Worm (Caenorhabditis elegans) whole organism, young adult: ENCODE data around the gene C45B11.8.

Experiments used
- B0035.1 ChIP-seq: sonication (generic microtip); optimal IDR thresholded peaks from 2 replicates; lab custom pipeline; 2016; ENCODE audit warnings: missing genetic modification characterization, mild to moderate bottlenecking, missing compliant biosample characterization, missing genotype, missing genetic modification reagents
- C06A6.2 ChIP-seq: fragments of 200-800 bp; sonication (Bioruptor generic); conservative IDR thresholded peaks from 2 replicates; pipeline ENCODE4 v1.3.6; 2022; ENCODE audit warnings: missing genetic modification characterization, missing compliant biosample characterization
- C17E4.6 ChIP-seq: fragments of 200-800 bp; sonication (Bioruptor generic); IDR thresholded peaks from 2 replicates; pipeline ENCODE4 v1.3.6; 2022; ENCODE audit warnings: missing genetic modification reagents, missing genetic modification characterization, missing compliant biosample characterization
- D2030.7 ChIP-seq: fragments of 200-800 bp; sonication (Bioruptor generic); IDR thresholded peaks from 2 replicates; pipeline ENCODE4 v1.3.6; 2022; ENCODE audit warnings: missing genetic modification reagents, missing genetic modification characterization, missing compliant biosample characterization
- F10E7.11 ChIP-seq: sonication (generic microtip); optimal IDR thresholded peaks from 2 replicates; lab custom pipeline; 2017; ENCODE audit warnings: mild to moderate bottlenecking, missing genetic modification characterization, moderate library complexity, missing compliant biosample characterization
- F22D6.2 ChIP-seq: sonication (generic microtip); optimal IDR thresholded peaks from 2 replicates; lab custom pipeline; 2016; ENCODE audit warnings: mild to moderate bottlenecking, missing genetic modification characterization, missing compliant biosample characterization
- F33H1.4 ChIP-seq: fragments of 200-800 bp; sonication (Bioruptor generic); IDR thresholded peaks from 2 replicates; pipeline ENCODE4 v1.3.6; 2022; ENCODE audit warnings: missing genetic modification reagents, missing genetic modification characterization, missing compliant biosample characterization
- F57C9.4 ChIP-seq: sonication (generic microtip); optimal IDR thresholded peaks from 2 replicates; lab custom pipeline; 2017; ENCODE audit warnings: mild to moderate bottlenecking, missing genetic modification characterization, missing compliant biosample characterization
- Y53G8AR.9 ChIP-seq: fragments of 200-800 bp; sonication (Bioruptor generic); conservative IDR thresholded peaks from 2 replicates; pipeline ENCODE4 v1.3.6; 2022; ENCODE audit warnings: missing genetic modification reagents, missing genetic modification characterization, missing compliant biosample characterization
- Y67H2A.10 ChIP-seq: fragments of 200-800 bp; sonication (Bioruptor generic); conservative IDR thresholded peaks from 2 replicates; pipeline ENCODE4 v1.3.6; 2022; ENCODE audit warnings: missing genetic modification reagents, missing genetic modification characterization, missing compliant biosample characterization
- attf-5 ChIP-seq: fragments of 200-800 bp; sonication (Bioruptor generic); optimal IDR thresholded peaks from 2 replicates; lab custom pipeline; 2018; ENCODE audit warnings: mild to moderate bottlenecking, missing genetic modification characterization, missing compliant biosample characterization
- attf-6 ChIP-seq: fragments of 200-800 bp; sonication (Bioruptor generic); IDR thresholded peaks from 2 replicates; pipeline ENCODE4 v1.3.6; 2022; ENCODE audit warnings: missing genetic modification reagents, missing genetic modification characterization, missing compliant biosample characterization
- bed-1 ChIP-seq: fragments of 200-800 bp; sonication (Bioruptor generic); IDR thresholded peaks from 2 replicates; pipeline ENCODE4 v1.3.6; 2022; ENCODE audit warnings: missing genetic modification reagents, missing genetic modification characterization, missing compliant biosample characterization
- ceh-58 ChIP-seq: fragments of 200-800 bp; sonication (Bioruptor generic); IDR thresholded peaks from 2 replicates; pipeline ENCODE4 v1.3.6; 2022; ENCODE audit warnings: missing genetic modification characterization, missing compliant biosample characterization
- chd-7 ChIP-seq: sonication (generic microtip); optimal IDR thresholded peaks from 2 replicates; lab custom pipeline; 2016; ENCODE audit warnings: mild to moderate bottlenecking, missing genetic modification characterization, moderate library complexity, missing compliant biosample characterization
- dpl-1 ChIP-seq: fragments of 150-350 bp; optimal IDR thresholded peaks from 2 replicates; lab custom pipeline; 2014; ENCODE audit warnings: missing biosample characterization, missing genetic modification reagents, missing genetic modification characterization
- ekl-4 ChIP-seq: fragments of 200-800 bp; sonication (Bioruptor generic); IDR thresholded peaks from 2 replicates; pipeline ENCODE4 v1.3.6; 2022; ENCODE audit warnings: missing genetic modification reagents, missing genetic modification characterization, missing compliant biosample characterization
- him-1 ChIP-seq: sonication (generic microtip); optimal IDR thresholded peaks from 2 replicates; lab custom pipeline; 2016; ENCODE audit warnings: missing genotype, missing genetic modification reagents, missing genetic modification characterization, missing compliant biosample characterization
- hrde-1 ChIP-seq: sonication (generic microtip); optimal IDR thresholded peaks from 2 replicates; lab custom pipeline; 2016; ENCODE audit warnings: missing genetic modification characterization, mild to moderate bottlenecking, missing compliant biosample characterization, moderate library complexity, missing genotype, missing genetic modification reagents, borderline replicate concordance
- hsf-1 ChIP-seq: fragments of 200-800 bp; sonication (Bioruptor generic); IDR thresholded peaks from 2 replicates; pipeline ENCODE4 v1.3.6; 2022; ENCODE audit warnings: missing genetic modification reagents, missing genetic modification characterization, missing compliant biosample characterization
- let-526 ChIP-seq: fragments of 200-800 bp; sonication (Bioruptor generic); IDR thresholded peaks from 2 replicates; pipeline ENCODE4 v1.3.6; 2022; ENCODE audit warnings: missing genetic modification reagents, missing genetic modification characterization, missing compliant biosample characterization
- lin-26 ChIP-seq: fragments of 200-800 bp; sonication (Bioruptor generic); IDR thresholded peaks from 2 replicates; pipeline ENCODE4 v1.3.6; 2022; ENCODE audit warnings: missing genetic modification reagents, missing genetic modification characterization, missing compliant biosample characterization
- mel-28 ChIP-seq: sonication (generic microtip); optimal IDR thresholded peaks from 2 replicates; lab custom pipeline; 2016; ENCODE audit warnings: borderline replicate concordance, mild to moderate bottlenecking, missing genetic modification characterization, missing compliant biosample characterization
- mes-4 ChIP-seq: sonication (generic microtip); optimal IDR thresholded peaks from 2 replicates; lab custom pipeline; 2016; ENCODE audit warnings: missing genotype, missing genetic modification characterization, missing compliant biosample characterization
- nfyb-1 ChIP-seq: fragments of 200-800 bp; sonication (Bioruptor generic); IDR thresholded peaks from 2 replicates; pipeline ENCODE4 v1.3.6; 2022; ENCODE audit warnings: missing genetic modification reagents, missing genetic modification characterization, missing compliant biosample characterization
- nhr-179 ChIP-seq: sonication (generic microtip); optimal IDR thresholded peaks from 2 replicates; lab custom pipeline; 2016; ENCODE audit warnings: mild to moderate bottlenecking, missing genetic modification characterization, missing compliant biosample characterization
- nhr-80 ChIP-seq: sonication (generic microtip); optimal IDR thresholded peaks from 2 replicates; lab custom pipeline; 2016; ENCODE audit warnings: missing genetic modification characterization, missing compliant biosample characterization
- nhr-90 ChIP-seq: sonication (generic microtip); optimal IDR thresholded peaks from 2 replicates; lab custom pipeline; 2016; ENCODE audit warnings: missing genotype, mild to moderate bottlenecking, missing genetic modification characterization, missing compliant biosample characterization
- pbrm-1 ChIP-seq: fragments of 200-800 bp; sonication (Bioruptor generic); IDR thresholded peaks from 2 replicates; pipeline ENCODE4 v1.3.6; 2022; ENCODE audit warnings: missing genetic modification reagents, missing genetic modification characterization, missing compliant biosample characterization
- rcor-1 ChIP-seq: fragments of 200-800 bp; sonication (Bioruptor generic); IDR thresholded peaks from 2 replicates; pipeline ENCODE4 v1.3.6; 2022; ENCODE audit warnings: missing genetic modification reagents, missing genetic modification characterization, missing compliant biosample characterization
- rec-8 ChIP-seq, 2 experiments: sonication (generic microtip); optimal IDR thresholded peaks; 2 replicates each; lab custom pipeline; 2016; ENCODE audit warnings: mild to moderate bottlenecking in 2 of 2, missing genetic modification characterization in 2 of 2, missing genetic modification reagents in 2 of 2, missing genotype in 2 of 2, missing biosample characterization in 1 of 2, missing compliant biosample characterization in 1 of 2, moderate library complexity in 1 of 2
- repo-1 ChIP-seq: sonication (generic microtip); optimal IDR thresholded peaks from 2 replicates; lab custom pipeline; 2017; ENCODE audit warnings: mild to moderate bottlenecking, missing genetic modification characterization, missing compliant biosample characterization
- snpc-1.3 ChIP-seq: sonication (generic microtip); optimal IDR thresholded peaks from 2 replicates; lab custom pipeline; 2017; ENCODE audit warnings: missing genetic modification characterization, mild to moderate bottlenecking, missing compliant biosample characterization, antibody characterized with exemption, moderate library complexity, missing genotype, missing genetic modification reagents; ENCODE audit not compliant: insufficient read depth
- snpc-3.4 ChIP-seq: sonication (generic microtip); optimal IDR thresholded peaks from 2 replicates; lab custom pipeline; 2017; ENCODE audit warnings: missing genetic modification characterization, mild to moderate bottlenecking, missing compliant biosample characterization, antibody characterized with exemption, moderate library complexity, missing genotype, missing genetic modification reagents
- unc-130 ChIP-seq: sonication (generic microtip); optimal IDR thresholded peaks from 2 replicates; lab custom pipeline; 2016; ENCODE audit warnings: missing genetic modification reagents, missing genetic modification characterization, missing compliant biosample characterization
- xnd-1 ChIP-seq: sonication (generic microtip); optimal IDR thresholded peaks from 2 replicates; lab custom pipeline; 2016; ENCODE audit warnings: missing genotype, missing genetic modification reagents, missing genetic modification characterization, missing compliant biosample characterization
- zfh-2 ChIP-seq: fragments of 200-800 bp; sonication (Bioruptor generic); conservative IDR thresholded peaks from 2 replicates; pipeline ENCODE4 v1.3.6; 2022; ENCODE audit warnings: missing genetic modification reagents, missing genetic modification characterization, missing compliant biosample characterization
- ztf-25 ChIP-seq: fragments of 200-800 bp; sonication (Bioruptor generic); IDR thresholded peaks from 2 replicates; pipeline ENCODE4 v1.3.6; 2022; ENCODE audit warnings: missing genetic modification reagents, missing genetic modification characterization, missing compliant biosample characterization

Gene C45B11.8

ce11 chrV:11069277-11069676 lies 28.7 kb downstream of the C45B11.8 start, which contains the start of gene T04C12.8 (continued):
- no peak for TF ChIP-seq zfh-2 (GFP tag; lab: Robert Waterston, UW)
- no peak for TF ChIP-seq nhr-90 (tag; lab: Kevin White, UChicago)
- TF ChIP-seq snpc-3.4 (tag; lab: Kevin White, UChicago), result no peak
- no peak for TF ChIP-seq nfyb-1 (GFP tag; lab: Robert Waterston, UW)

ce11 chrV:11070388-11070787 lies 29.8 kb downstream of the C45B11.8 start:
- TF ChIP-seq rcor-1 (GFP tag; lab: Robert Waterston, UW), result no peak
- TF ChIP-seq D2030.7, result no peak
- TF ChIP-seq nhr-80 (tag; lab: Kevin White, UChicago), result peak; percentile 77
- no peak for TF ChIP-seq F57C9.4 (tag; lab: Kevin White, UChicago)
- TF ChIP-seq C17E4.6 (GFP tag; lab: Robert Waterston, UW), result no peak

ce11 chrV:11071453-11071852 lies 30.9 kb downstream of the C45B11.8 start:
- TF ChIP-seq ekl-4 (GFP tag; lab: Robert Waterston, UW), result peak; percentile 45; the same call in 1 of the 2 replicates
- TF ChIP-seq hsf-1 (GFP tag; lab: Robert Waterston, UW), result no peak
- 0 out of 2 replicates have a peak, but pooled peaks have one; percentile 22 for TF ChIP-seq Y53G8AR.9 (GFP tag; lab: Robert Waterston, UW)
- no peak for TF ChIP-seq xnd-1 (tag; lab: Kevin White, UChicago)

DNA sequence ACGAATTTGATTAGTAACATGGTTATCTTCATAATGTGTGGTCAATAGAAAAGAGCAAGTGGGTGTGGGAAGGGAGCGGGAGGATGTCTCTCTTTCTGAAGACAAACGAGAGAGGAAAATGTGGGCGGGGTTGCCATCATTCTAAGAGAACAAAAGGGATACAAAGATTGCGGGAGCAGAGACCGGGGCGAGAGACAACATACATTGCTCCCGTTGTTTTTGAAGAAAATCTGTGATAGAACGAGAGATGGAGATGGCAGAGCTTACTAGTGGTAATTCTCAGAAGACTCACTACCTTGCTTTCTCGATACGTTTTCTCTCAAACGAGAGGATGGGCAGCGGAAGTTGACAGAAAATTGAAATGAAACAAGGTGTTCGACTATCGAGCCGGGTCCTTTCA lies 32.8 kb downstream of the C45B11.8 start:
- no peak for TF ChIP-seq dpl-1 (GFP tag; lab: Kevin White, UChicago)
- TF ChIP-seq ceh-58 (GFP tag; lab: Robert Waterston, UW), result no peak
- no peak for TF ChIP-seq bed-1
- TF ChIP-seq him-1 (tag; lab: Kevin White, UChicago), result no peak

ce11 chrV:11074448-11074847 lies 33.9 kb downstream of the C45B11.8 start, which contains the start of gene act-3:
Gene act-3 (minus strand): TSS chrV:11074498.
- TF ChIP-seq chd-7, result peak; percentile 7
- TF ChIP-seq F10E7.11 (tag; lab: Kevin White, UChicago), result no peak
- no peak for TF ChIP-seq hrde-1
- no peak for TF ChIP-seq B0035.1 (tag; lab: Kevin White, UChicago)
- TF ChIP-seq snpc-1.3 (tag; lab: Kevin White, UChicago), result no peak
- no peak for TF ChIP-seq rec-8 (tag; optimal IDR thresholded peaks at IDR 0.05; lab: Kevin White, UChicago)
- no peak for TF ChIP-seq C06A6.2 (GFP tag; lab: Robert Waterston, UW)
- no peak for TF ChIP-seq mel-28 (tag; lab: Kevin White, UChicago)
- 0 out of 2 replicates have a peak, but pooled peaks have one; percentile 24 for TF ChIP-seq pbrm-1 (GFP tag; lab: Robert Waterston, UW)
- TF ChIP-seq Y67H2A.10 (GFP tag; lab: Robert Waterston, UW), result no peak
- no peak for TF ChIP-seq attf-5 (GFP tag; lab: Kevin White, UChicago)
- TF ChIP-seq ztf-25 (GFP tag; lab: Robert Waterston, UW), result no peak
- TF ChIP-seq F22D6.2 (tag; lab: Kevin White, UChicago), result no peak
- TF ChIP-seq repo-1 (tag; lab: Kevin White, UChicago), result peak; percentile 8
- no peak for TF ChIP-seq lin-26 (GFP tag; lab: Robert Waterston, UW)
- no peak for TF ChIP-seq attf-6 (GFP tag; lab: Robert Waterston, UW)
- TF ChIP-seq bed-1, result no peak
- no peak for TF ChIP-seq F33H1.4 (GFP tag; lab: Robert Waterston, UW)
- TF ChIP-seq let-526 (GFP tag; lab: Robert Waterston, UW), result no peak
- TF ChIP-seq nhr-179, result no peak
- TF ChIP-seq unc-130 (GFP tag; lab: Kevin White, UChicago), result no peak
- TF ChIP-seq nhr-80 (tag; lab: Kevin White, UChicago), result no peak
- TF ChIP-seq ceh-58 (GFP tag; lab: Robert Waterston, UW), result no peak
- no peak for TF ChIP-seq mes-4 (tag; lab: Kevin White, UChicago)
- TF ChIP-seq, all 124 proteins: peak for 3
